Worm (Caenorhabditis elegans) whole organism, L4/young adult: ENCODE results near the gene zmp-1.

Source experiments
- W03F9.2 ChIP-seq: fragments of 150-350 bp; optimal IDR thresholded peaks from 2 replicates; lab custom pipeline; 2014; ENCODE audit warnings: missing biosample characterization, missing genetic modification characterization
- dao-5 ChIP-seq: sonication (generic microtip); optimal IDR thresholded peaks from 2 replicates; lab custom pipeline; 2016; ENCODE audit warnings: missing genotype, missing genetic modification characterization, moderate library complexity, missing compliant biosample characterization
- him-1 ChIP-seq: sonication (generic microtip); optimal IDR thresholded peaks from 2 replicates; lab custom pipeline; 2016; ENCODE audit warnings: missing genotype, missing genetic modification reagents, missing genetic modification characterization, missing compliant biosample characterization

zmp-1 gene

ce11 chrIII:5938790-5939452 is 6.2 kb upstream of the zmp-1 start:
- peak; percentile 11 for TF ChIP-seq W03F9.2
- TF ChIP-seq him-1 (tag; lab: Kevin White, UChicago) = no peak
- TF ChIP-seq dao-5 (tag; lab: Kevin White, UChicago) = no peak

- no peak for TF ChIP-seq him-1 (tag; lab: Kevin White, UChicago)
- peak; percentile 62 for TF ChIP-seq W03F9.2
- no peak for TF ChIP-seq dao-5 (tag; lab: Kevin White, UChicago)
These were observed 5.3 kb upstream of the zmp-1 start for ce11 chrIII:5938013-5938412.

- TF ChIP-seq him-1 (tag; lab: Kevin White, UChicago) (no peak), dao-5 (tag; lab: Kevin White, UChicago) (no peak), W03F9.2 (no peak)
These were observed 4.2 kb upstream of the zmp-1 start, which contains the start of gene EGAP1.1 for ce11 chrIII:5936992-5937391. TSS of gene EGAP1.1 (minus strand) at chrIII:5937220.

ce11 chrIII:5934138-5934658 is 1.4 kb upstream of the zmp-1 start:
- no peak for TF ChIP-seq him-1 (tag; lab: Kevin White, UChicago)
- no peak for TF ChIP-seq W03F9.2
- no peak for TF ChIP-seq dao-5 (tag; lab: Kevin White, UChicago)

ce11 chrIII:5931433-5931994 is 1.2 kb downstream of the zmp-1 start, which contains the start of gene EGAP1.5:
TSS of gene EGAP1.5 (plus strand) at chrIII:5931721.
- TF ChIP-seq W03F9.2 (no peak), him-1 (tag; lab: Kevin White, UChicago) (no peak)

- TF ChIP-seq W03F9.2 = no peak
- TF ChIP-seq him-1 (tag; lab: Kevin White, UChicago) = no peak
- no peak for TF ChIP-seq dao-5 (tag; lab: Kevin White, UChicago)
These were observed 2.1 kb downstream of the zmp-1 start for ce11 chrIII:5930659-5931058.

- TF ChIP-seq dao-5 (tag; lab: Kevin White, UChicago) (no peak), W03F9.2 (peak; percentile 8)
These were observed 7.0 kb downstream of the zmp-1 start, which contains the start of the genes dnc-2 and bcl-7 for ce11 chrIII:5925724-5926123. TSS of gene dnc-2 (minus strand) at chrIII:5925756. TSS of gene bcl-7 (plus strand) at chrIII:5926086.

ce11 chrIII:5922236-5922635 is 10.5 kb downstream of the zmp-1 start:
- TF ChIP-seq dao-5 (tag; lab: Kevin White, UChicago) (no peak), him-1 (tag; lab: Kevin White, UChicago) (no peak), W03F9.2 (no peak)

ce11 chrIII:5921067-5921678 is 11.6 kb downstream of the zmp-1 start:
- TF ChIP-seq dao-5 (tag; lab: Kevin White, UChicago) (no peak), him-1 (tag; lab: Kevin White, UChicago) (no peak), W03F9.2 (no peak)

- no peak for TF ChIP-seq him-1 (tag; lab: Kevin White, UChicago)
These were observed 12.9 kb downstream of the zmp-1 start, which contains the start of the genes tdo-2 and C28H8.2 for ce11 chrIII:5919799-5920387. TSS of gene tdo-2 (minus strand) at chrIII:5919955. TSS of gene C28H8.2 (plus strand) at chrIII:5920322.

- TF ChIP-seq him-1 (tag; lab: Kevin White, UChicago) (no peak), dao-5 (tag; lab: Kevin White, UChicago) (no peak), W03F9.2 (peak; percentile 9)
These were observed 15.3 kb downstream of the zmp-1 start for ce11 chrIII:5917365-5917958.

ce11 chrIII:5915926-5916325 is 16.8 kb downstream of the zmp-1 start:
- TF ChIP-seq W03F9.2 (no peak), him-1 (tag; lab: Kevin White, UChicago) (no peak), dao-5 (tag; lab: Kevin White, UChicago) (no peak)

- TF ChIP-seq him-1 (tag; lab: Kevin White, UChicago) (no peak), dao-5 (tag; lab: Kevin White, UChicago) (no peak), W03F9.2 (no peak)
These were observed 18.0 kb downstream of the zmp-1 start for ce11 chrIII:5914717-5915116.
